Fruit fly (Drosophila melanogaster) whole organism, prepupa: Measurements from ENCODE around the gene Ubi-p63E.
A peak's percentile ranks its signal among the peaks of the same experiment; 100 is the strongest.

Source experiments
- CG10631 ChIP-seq: fragments of 200-800 bp; sonication (Bioruptor generic); optimal IDR thresholded peaks from 2 replicates; lab custom pipeline; 2016; ENCODE audit warnings: missing biosample characterization, missing genetic modification characterization
- CG10669 ChIP-seq: fragments of 200-800 bp; sonication (Bioruptor generic); optimal IDR thresholded peaks from 3 replicates; lab custom pipeline; 2018; ENCODE audit warnings: missing biosample characterization, mild to moderate bottlenecking, missing genetic modification characterization, moderate library complexity
- CG11762 ChIP-seq: fragments of 200-800 bp; sonication (Bioruptor generic); optimal IDR thresholded peaks from 3 replicates; lab custom pipeline; 2016; ENCODE audit warnings: missing biosample characterization, missing genetic modification characterization; ENCODE audit not compliant: insufficient read depth
- CG11902 ChIP-seq: fragments of 200-800 bp; sonication (Bioruptor generic); optimal IDR thresholded peaks from 3 replicates; lab custom pipeline; 2016; ENCODE audit warnings: missing biosample characterization, missing genetic modification characterization
- CG15336 ChIP-seq: fragments of 200-800 bp; sonication (Bioruptor generic); IDR thresholded peaks from 2 replicates; pipeline ENCODE4 v1.3.6; 2022; ENCODE audit warnings: missing biosample characterization, missing genetic modification characterization
- CG1621 ChIP-seq: fragments of 200-800 bp; sonication (Bioruptor generic); optimal IDR thresholded peaks from 3 replicates; lab custom pipeline; 2018; ENCODE audit warnings: missing biosample characterization, mild to moderate bottlenecking, missing genetic modification characterization
- CG16779 ChIP-seq: fragments of 200-800 bp; sonication (Bioruptor generic); optimal IDR thresholded peaks from 3 replicates; lab custom pipeline; 2017; ENCODE audit warnings: missing biosample characterization, mild to moderate bottlenecking, missing genetic modification characterization
- CG3032 ChIP-seq: fragments of 200-800 bp; optimal IDR thresholded peaks from 2 replicates; lab custom pipeline; 2019; ENCODE audit warnings: missing biosample characterization, mild to moderate bottlenecking, missing genetic modification characterization, moderate library complexity
- CG31627 ChIP-seq: fragments of 200-800 bp; sonication (Bioruptor generic); optimal IDR thresholded peaks from 3 replicates; lab custom pipeline; 2016; ENCODE audit warnings: missing biosample characterization, missing genetic modification characterization
- CG34406 ChIP-seq: fragments of 200-800 bp; sonication (Bioruptor generic); optimal IDR thresholded peaks from 3 replicates; lab custom pipeline; 2016; ENCODE audit warnings: missing biosample characterization, missing genetic modification characterization
- CG3919 ChIP-seq: fragments of 200-800 bp; sonication (Bioruptor generic); optimal IDR thresholded peaks from 3 replicates; lab custom pipeline; 2016; ENCODE audit warnings: missing biosample characterization, missing genetic modification characterization
- CG4318 ChIP-seq: fragments of 200-800 bp; sonication (Bioruptor generic); optimal IDR thresholded peaks from 3 replicates; lab custom pipeline; 2017; ENCODE audit warnings: missing biosample characterization, mild to moderate bottlenecking, missing genetic modification characterization
- CG6163 ChIP-seq: fragments of 200-800 bp; sonication (Bioruptor generic); IDR thresholded peaks from 3 replicates; pipeline ENCODE4 v1.3.6; 2022; ENCODE audit warnings: missing biosample characterization, missing genetic modification characterization
- CG6276 ChIP-seq: fragments of 200-800 bp; sonication (Bioruptor generic); optimal IDR thresholded peaks from 2 replicates; lab custom pipeline; 2017; ENCODE audit warnings: missing biosample characterization, mild to moderate bottlenecking, missing genetic modification characterization
- CG6792 ChIP-seq: fragments of 200-800 bp; sonication (Bioruptor generic); optimal IDR thresholded peaks from 3 replicates; lab custom pipeline; 2016; ENCODE audit warnings: missing biosample characterization, missing genetic modification characterization
- CG6808 ChIP-seq: fragments of 200-800 bp; sonication (Bioruptor generic); optimal IDR thresholded peaks from 3 replicates; lab custom pipeline; 2017; ENCODE audit warnings: missing biosample characterization, missing genetic modification characterization, mild to moderate bottlenecking, moderate library complexity, missing genetic modification reagents
- CG6854 ChIP-seq: fragments of 200-800 bp; sonication (Bioruptor generic); optimal IDR thresholded peaks from 2 replicates; lab custom pipeline; 2017; ENCODE audit warnings: missing biosample characterization, mild to moderate bottlenecking, missing genetic modification characterization
- CG8632 ChIP-seq: fragments of 200-800 bp; sonication (Bioruptor generic); optimal IDR thresholded peaks from 3 replicates; lab custom pipeline; 2016; ENCODE audit warnings: missing biosample characterization, missing genetic modification characterization
- CG9139 ChIP-seq: fragments of 200-800 bp; sonication (Bioruptor generic); optimal IDR thresholded peaks from 3 replicates; lab custom pipeline; 2017; ENCODE audit warnings: missing biosample characterization, mild to moderate bottlenecking, missing genetic modification characterization
- Eip75B ChIP-seq: fragments of 200-800 bp; sonication (Bioruptor generic); optimal IDR thresholded peaks from 3 replicates; lab custom pipeline; 2016; ENCODE audit warnings: missing biosample characterization, missing genetic modification characterization
- Eip93F ChIP-seq: fragments of 200-800 bp; sonication (Bioruptor generic); optimal IDR thresholded peaks from 2 replicates; lab custom pipeline; 2016; ENCODE audit warnings: missing biosample characterization, mild to moderate bottlenecking, missing genetic modification characterization
- Ets21C ChIP-seq: fragments of 200-800 bp; sonication (Bioruptor generic); optimal IDR thresholded peaks from 3 replicates; lab custom pipeline; 2016; ENCODE audit warnings: missing biosample characterization, missing genetic modification characterization
- Ets96B ChIP-seq: fragments of 200-800 bp; optimal IDR thresholded peaks from 2 replicates; lab custom pipeline; 2019; ENCODE audit warnings: missing biosample characterization, mild to moderate bottlenecking, missing genetic modification characterization, moderate library complexity
- Gug ChIP-seq: fragments of 200-800 bp; sonication (Bioruptor generic); IDR thresholded peaks from 2 replicates; pipeline ENCODE4 v1.3.6; 2022; ENCODE audit warnings: missing biosample characterization, missing genetic modification characterization
- Hr39 ChIP-seq: fragments of 200-800 bp; sonication (Bioruptor generic); optimal IDR thresholded peaks from 2 replicates; lab custom pipeline; 2016; ENCODE audit warnings: missing biosample characterization, missing genetic modification characterization
- Hr4 ChIP-seq: fragments of 200-800 bp; sonication (Bioruptor generic); optimal IDR thresholded peaks from 3 replicates; lab custom pipeline; 2016; ENCODE audit warnings: missing biosample characterization, missing genetic modification characterization
- Met ChIP-seq: fragments of 200-800 bp; sonication (Bioruptor generic); optimal IDR thresholded peaks from 3 replicates; lab custom pipeline; 2016; ENCODE audit warnings: missing biosample characterization, missing genetic modification characterization
- OdsH ChIP-seq: fragments of 200-800 bp; sonication (Bioruptor generic); optimal IDR thresholded peaks from 3 replicates; lab custom pipeline; 2016; ENCODE audit warnings: missing biosample characterization, missing genetic modification characterization
- Smox ChIP-seq: fragments of 200-800 bp; sonication (Bioruptor generic); optimal IDR thresholded peaks from 3 replicates; lab custom pipeline; 2016; ENCODE audit warnings: missing biosample characterization, missing genetic modification characterization
- Sox102F ChIP-seq: fragments of 200-800 bp; sonication (Bioruptor generic); optimal IDR thresholded peaks from 2 replicates; lab custom pipeline; 2016; ENCODE audit warnings: missing biosample characterization, mild to moderate bottlenecking, missing genetic modification characterization
- Sox14 ChIP-seq: fragments of 200-800 bp; sonication (Bioruptor generic); optimal IDR thresholded peaks from 3 replicates; lab custom pipeline; 2016; ENCODE audit warnings: missing biosample characterization, missing genetic modification characterization
- Sox15 ChIP-seq: fragments of 200-800 bp; sonication (Bioruptor generic); optimal IDR thresholded peaks from 3 replicates; lab custom pipeline; 2016; ENCODE audit warnings: missing biosample characterization, missing genetic modification characterization
- achi ChIP-seq: fragments of 200-800 bp; sonication (Bioruptor generic); optimal IDR thresholded peaks from 3 replicates; lab custom pipeline; 2016; ENCODE audit warnings: missing biosample characterization, missing genetic modification characterization
- acj6 ChIP-seq: fragments of 200-800 bp; sonication (Bioruptor generic); optimal IDR thresholded peaks from 3 replicates; lab custom pipeline; 2016; ENCODE audit warnings: missing biosample characterization, missing genetic modification characterization
- cyc ChIP-seq: fragments of 200-800 bp; sonication (Bioruptor generic); optimal IDR thresholded peaks from 3 replicates; lab custom pipeline; 2016; ENCODE audit warnings: missing biosample characterization, missing genetic modification characterization
- dac ChIP-seq: fragments of 200-800 bp; sonication (Bioruptor generic); optimal IDR thresholded peaks from 2 replicates; lab custom pipeline; 2017; ENCODE audit warnings: missing biosample characterization, mild to moderate bottlenecking, missing genetic modification characterization
- dsx ChIP-seq: fragments of 200-800 bp; optimal IDR thresholded peaks from 3 replicates; lab custom pipeline; 2019; ENCODE audit warnings: missing biosample characterization, mild to moderate bottlenecking, missing genetic modification characterization, moderate library complexity; ENCODE audit not compliant: poor library complexity, severe bottlenecking
- eg ChIP-seq: fragments of 200-800 bp; sonication (Bioruptor generic); IDR thresholded peaks from 3 replicates; pipeline ENCODE4 v1.3.6; 2022; ENCODE audit warnings: missing biosample characterization, missing genetic modification characterization
- esn ChIP-seq: fragments of 200-800 bp; sonication (Bioruptor generic); optimal IDR thresholded peaks from 2 replicates; lab custom pipeline; 2016; ENCODE audit warnings: missing biosample characterization, mild to moderate bottlenecking, missing genetic modification characterization, moderate library complexity
- fd59A ChIP-seq: fragments of 200-800 bp; sonication (Bioruptor generic); optimal IDR thresholded peaks from 2 replicates; lab custom pipeline; 2017; ENCODE audit warnings: missing biosample characterization, mild to moderate bottlenecking, missing genetic modification characterization, missing genetic modification reagents
- fd85E ChIP-seq: fragments of 200-800 bp; sonication (Bioruptor generic); optimal IDR thresholded peaks from 3 replicates; lab custom pipeline; 2016; ENCODE audit warnings: missing biosample characterization, missing genetic modification characterization
- lz ChIP-seq: fragments of 200-800 bp; sonication (Bioruptor generic); optimal IDR thresholded peaks from 3 replicates; lab custom pipeline; 2016; ENCODE audit warnings: missing biosample characterization, missing genetic modification characterization
- pdm3 ChIP-seq: fragments of 200-800 bp; sonication (Bioruptor generic); optimal IDR thresholded peaks from 3 replicates; lab custom pipeline; 2016; ENCODE audit warnings: missing biosample characterization, missing genetic modification characterization
- salr ChIP-seq, 2 experiments: fragments of 200-800 bp; sonication (Bioruptor generic); optimal IDR thresholded peaks; 3 replicates each; lab custom pipeline; 2016 to 2018; ENCODE audit warnings: missing biosample characterization in 2 of 2, missing genetic modification characterization in 2 of 2, mild to moderate bottlenecking in 1 of 2
- spab ChIP-seq: fragments of 200-800 bp; sonication (Bioruptor generic); optimal IDR thresholded peaks from 2 replicates; lab custom pipeline; 2017; ENCODE audit warnings: missing biosample characterization, mild to moderate bottlenecking, missing genetic modification characterization, missing genetic modification reagents
- ss ChIP-seq, 2 experiments: fragments of 200-800 bp; sonication (Bioruptor generic); optimal IDR thresholded peaks; 2 replicates in 1 of 2; 3 replicates in 1 of 2; lab custom pipeline; 2017 to 2018; ENCODE audit warnings: mild to moderate bottlenecking in 2 of 2, missing biosample characterization in 2 of 2, missing genetic modification characterization in 2 of 2, moderate library complexity in 1 of 2
- svp ChIP-seq: fragments of 200-800 bp; sonication (Bioruptor generic); peaks from one replicate; lab custom pipeline; 2016; ENCODE audit warnings: missing biosample characterization, missing genetic modification characterization
- topi ChIP-seq: fragments of 200-800 bp; sonication (Bioruptor generic); optimal IDR thresholded peaks from 3 replicates; lab custom pipeline; 2016; ENCODE audit warnings: missing biosample characterization, missing genetic modification characterization
- vri ChIP-seq: fragments of 200-800 bp; sonication (Bioruptor generic); optimal IDR thresholded peaks from 3 replicates; lab custom pipeline; 2016; ENCODE audit warnings: missing biosample characterization, mild to moderate bottlenecking, missing genetic modification characterization

Ubi-p63E gene

DNA sequence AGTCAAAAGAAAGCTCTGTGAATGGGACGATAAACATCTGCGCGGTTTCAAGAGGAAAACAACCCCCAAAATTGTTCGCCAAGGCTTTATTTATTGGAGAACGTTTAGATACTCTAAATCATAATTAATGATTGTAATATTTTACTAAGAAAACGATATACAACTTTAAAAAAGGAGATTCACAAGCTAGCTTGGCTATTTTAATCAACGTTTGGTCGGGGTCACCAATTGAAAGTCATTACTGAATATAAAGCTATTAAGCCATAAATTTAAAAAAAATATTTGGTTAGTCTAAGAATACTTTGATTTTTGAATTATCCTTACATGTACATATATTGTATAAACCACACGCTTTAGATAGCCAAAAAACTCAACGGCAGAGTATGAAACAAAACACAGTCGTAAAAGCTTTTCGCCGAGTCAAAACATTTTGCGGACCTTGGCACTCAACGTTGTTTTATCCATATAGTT, 10.8 kb downstream of the Ubi-p63E start, which contains the start of gene Fie (continued):
- TF ChIP-seq CG10669 (GFP tag; lab: Kevin White, UChicago) (peak; percentile 33), CG6276 (GFP tag; lab: Kevin White, UChicago) (no peak), Hr4 (peak; percentile 70), CG31627 (GFP tag; lab: Kevin White, UChicago) (peak; percentile 44), salr (GFP tag; optimal IDR thresholded peaks at IDR 0.05; lab: Kevin White, UChicago) (peak in 1 of 2 experiments; percentile 26), CG11902 (GFP tag; lab: Kevin White, UChicago) (no peak), dsx (GFP tag; lab: Kevin White, UChicago) (peak; percentile 14), CG11762 (GFP tag; lab: Kevin White, UChicago) (no peak), eg (GFP tag; lab: Robert Waterston, UW) (no peak; the same call in 2 of the 3 replicates), CG9139 (no peak), ss (GFP tag; optimal IDR thresholded peaks at IDR 0.05; lab: Kevin White, UChicago) (peak in 1 of 2 experiments; percentile 53), Ets21C (GFP tag; lab: Kevin White, UChicago) (peak; percentile 25), CG10631 (GFP tag; lab: Kevin White, UChicago) (peak; percentile 29), cyc (GFP tag; lab: Kevin White, UChicago) (peak; percentile 15), CG6808 (GFP tag; lab: Kevin White, UChicago) (no peak), CG4318 (GFP tag; lab: Kevin White, UChicago) (no peak), CG34406 (GFP tag; lab: Kevin White, UChicago) (peak; percentile 44), fd85E (GFP tag; lab: Kevin White, UChicago) (no peak), Sox15 (no peak), Gug (no peak), Sox102F (peak; percentile 61), lz (peak; percentile 30), spab (peak; percentile 27), topi (peak; percentile 28), achi (GFP tag; lab: Kevin White, UChicago) (peak; percentile 63), pdm3 (GFP tag; lab: Kevin White, UChicago) (peak; percentile 64), dac (GFP tag; lab: Kevin White, UChicago) (no peak), OdsH (GFP tag; lab: Kevin White, UChicago) (peak; percentile 52), Ets96B (tag; lab: Kevin White, UChicago) (peak; percentile 44), Eip93F (GFP tag; lab: Kevin White, UChicago) (no peak), CG1621 (tag; lab: Kevin White, UChicago) (no peak), vri (GFP tag; lab: Kevin White, UChicago) (peak; percentile 37), CG8632 (peak; percentile 28), esn (peak; percentile 62), CG6163 (GFP tag; lab: Robert Waterston, UW) (no peak), Hr39 (GFP tag; lab: Kevin White, UChicago) (peak; percentile 46), fd59A (GFP tag; lab: Kevin White, UChicago) (peak; percentile 18), svp (GFP tag; lab: Kevin White, UChicago) (peak; percentile 76)

dm6 chr3L:3890860-3891259, 12.1 kb downstream of the Ubi-p63E start:
- TF ChIP-seq Sox14 (GFP tag; lab: Kevin White, UChicago), result peak; percentile 9
- no peak for TF ChIP-seq Eip93F (GFP tag; lab: Kevin White, UChicago)
- no peak for TF ChIP-seq cyc (GFP tag; lab: Kevin White, UChicago)
- no peak for TF ChIP-seq CG6854 (GFP tag; lab: Kevin White, UChicago)
- peak; percentile 24 for TF ChIP-seq acj6 (GFP tag; lab: Kevin White, UChicago)
- peak; percentile 62; the same call in 2 of the 3 replicates for TF ChIP-seq CG6163 (GFP tag; lab: Robert Waterston, UW)
- peak; percentile 27 for TF ChIP-seq CG3032 (tag; lab: Kevin White, UChicago)
- TF ChIP-seq CG10669 (GFP tag; lab: Kevin White, UChicago), result peak; percentile 42
- TF ChIP-seq pdm3 (GFP tag; lab: Kevin White, UChicago), result peak; percentile 22
- TF ChIP-seq CG16779 (tag; lab: Kevin White, UChicago), result no peak
- TF ChIP-seq CG15336 (GFP tag; lab: Robert Waterston, UW), result no peak; the same call in 1 of the 2 replicates
- peak; percentile 12 for TF ChIP-seq Eip75B (GFP tag; lab: Kevin White, UChicago)
- peak; percentile 16 for TF ChIP-seq OdsH (GFP tag; lab: Kevin White, UChicago)
- peak; percentile 13 for TF ChIP-seq Met (GFP tag; lab: Kevin White, UChicago)
- no peak for TF ChIP-seq ss (GFP tag; optimal IDR thresholded peaks at IDR 0.05; lab: Kevin White, UChicago)
- no peak for TF ChIP-seq svp (GFP tag; lab: Kevin White, UChicago)
- peak; percentile 27 for TF ChIP-seq CG6792
- peak in 1 of 2 experiments; percentile 20 for TF ChIP-seq salr (GFP tag; optimal IDR thresholded peaks at IDR 0.05; lab: Kevin White, UChicago)
- TF ChIP-seq Smox (GFP tag; lab: Kevin White, UChicago), result no peak
- TF ChIP-seq CG3919, result peak; percentile 41
- peak; percentile 21 for TF ChIP-seq achi (GFP tag; lab: Kevin White, UChicago)
- TF ChIP-seq fd85E (GFP tag; lab: Kevin White, UChicago), result no peak
- no peak for TF ChIP-seq CG31627 (GFP tag; lab: Kevin White, UChicago)
- TF ChIP-seq vri (GFP tag; lab: Kevin White, UChicago), result no peak
- TF ChIP-seq CG1621 (tag; lab: Kevin White, UChicago), result no peak
